Fruit fly (Drosophila melanogaster): Measurements from ENCODE around the gene Spn77Ba.

DNA sequence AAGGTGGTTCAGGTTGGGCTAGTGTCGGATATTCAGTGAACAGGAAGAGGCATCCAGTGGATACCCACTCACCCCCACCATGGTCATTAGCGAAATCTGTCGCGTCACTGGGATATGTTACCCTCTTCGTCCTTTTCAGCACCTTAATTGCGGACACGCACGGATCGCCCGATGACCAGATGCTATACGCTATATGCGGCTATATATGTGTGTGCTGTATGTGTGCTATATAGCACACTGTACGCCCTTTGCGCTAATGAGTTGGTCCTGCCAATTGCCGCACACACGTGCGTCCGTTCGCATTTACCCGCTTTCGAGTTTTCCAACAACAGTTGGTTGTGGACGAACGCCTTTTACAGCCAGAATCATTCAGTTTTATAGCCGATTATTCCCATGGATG lies 35.7 kb upstream of the Spn77Ba start:
- TF ChIP-seq OdsH (GFP tag; optimal IDR thresholded peaks at IDR 0.05), result no peak
- no peak for TF ChIP-seq fd59A (GFP tag; optimal IDR thresholded peaks at IDR 0.05)

Data from whole organism, prepupa.